Fruit fly (Drosophila melanogaster): ENCODE results near the gene CG12115.

dm6 chrX:9216572-9216971, 26.2 kb upstream of the CG12115 start, which contains the start of gene CG15369:
- TF ChIP-seq fkh (GFP tag; optimal IDR thresholded peaks at IDR 0.05) = no peak
- TF ChIP-seq Ets96B (tag; optimal IDR thresholded peaks at IDR 0.05) = no peak
- no peak for TF ChIP-seq Sox14 (GFP tag; optimal IDR thresholded peaks at IDR 0.05)
- no peak for TF ChIP-seq CG16779 (tag; optimal IDR thresholded peaks at IDR 0.05)
- no peak for TF ChIP-seq Smox (GFP tag; optimal IDR thresholded peaks at IDR 0.05)
- no peak for TF ChIP-seq Blimp-1 (GFP tag; optimal IDR thresholded peaks at IDR 0.05)
- no peak for TF ChIP-seq CG8119 (GFP tag; IDR thresholded peaks at IDR 0.05)
- TF ChIP-seq Sox102F (GFP tag; optimal IDR thresholded peaks at IDR 0.05) = no peak
- TF ChIP-seq cyc (GFP tag; optimal IDR thresholded peaks at IDR 0.05) = no peak
- TF ChIP-seq CG11902 (GFP tag; optimal IDR thresholded peaks at IDR 0.05) = no peak
- TF ChIP-seq CG8632 (GFP tag; optimal IDR thresholded peaks at IDR 0.05) = no peak
- TF ChIP-seq fd85E (GFP tag; optimal IDR thresholded peaks at IDR 0.05) = no peak
- no peak for TF ChIP-seq dsx (GFP tag; optimal IDR thresholded peaks at IDR 0.05; ENCODE audit: poor library complexity, severe bottlenecking)

Measured in whole organism, prepupa.